Worm (Caenorhabditis elegans) whole organism, young adult: Measurements from ENCODE around the gene miz-1.

Source experiments
- B0261.1 ChIP-seq: sonication (generic microtip); optimal IDR thresholded peaks from 2 replicates; lab custom pipeline; 2016; ENCODE audit warnings: mild to moderate bottlenecking, missing genetic modification characterization, moderate library complexity, missing compliant biosample characterization
- B0336.3 ChIP-seq: fragments of 200-800 bp; sonication (Bioruptor generic); IDR thresholded peaks from 2 replicates; pipeline ENCODE4 v1.3.6; 2022; ENCODE audit warnings: missing genetic modification characterization, missing compliant biosample characterization
- C17E4.6 ChIP-seq: fragments of 200-800 bp; sonication (Bioruptor generic); IDR thresholded peaks from 2 replicates; pipeline ENCODE4 v1.3.6; 2022; ENCODE audit warnings: missing genetic modification reagents, missing genetic modification characterization, missing compliant biosample characterization
- F23B12.7 ChIP-seq: sonication (generic microtip); optimal IDR thresholded peaks from 2 replicates; lab custom pipeline; 2017; ENCODE audit warnings: missing genetic modification characterization, mild to moderate bottlenecking, missing compliant biosample characterization, antibody characterized with exemption, moderate library complexity; ENCODE audit not compliant: insufficient read depth
- F52B5.7 ChIP-seq: sonication (generic microtip); optimal IDR thresholded peaks from 2 replicates; lab custom pipeline; 2016; ENCODE audit warnings: mild to moderate bottlenecking, missing genetic modification characterization, missing compliant biosample characterization
- F55B11.4 ChIP-seq: sonication (generic microtip); optimal IDR thresholded peaks from 2 replicates; lab custom pipeline; 2016; ENCODE audit warnings: missing compliant biosample characterization, missing genetic modification characterization, borderline replicate concordance; ENCODE audit not compliant: insufficient read depth
- F57C9.4 ChIP-seq: sonication (generic microtip); optimal IDR thresholded peaks from 2 replicates; lab custom pipeline; 2017; ENCODE audit warnings: mild to moderate bottlenecking, missing genetic modification characterization, missing compliant biosample characterization
- K12H6.12 ChIP-seq: fragments of 200-800 bp; sonication (Bioruptor generic); optimal IDR thresholded peaks from 2 replicates; lab custom pipeline; 2018; ENCODE audit warnings: mild to moderate bottlenecking, missing genetic modification characterization, missing compliant biosample characterization
- Y53F4B.3 ChIP-seq: fragments of 200-800 bp; sonication (Bioruptor generic); IDR thresholded peaks from 2 replicates; pipeline ENCODE4 v1.3.6; 2022; ENCODE audit warnings: missing genetic modification reagents, missing genetic modification characterization, missing compliant biosample characterization
- Y53G8AR.9 ChIP-seq: fragments of 200-800 bp; sonication (Bioruptor generic); conservative IDR thresholded peaks from 2 replicates; pipeline ENCODE4 v1.3.6; 2022; ENCODE audit warnings: missing genetic modification reagents, missing genetic modification characterization, missing compliant biosample characterization
- Y67H2A.10 ChIP-seq: fragments of 200-800 bp; sonication (Bioruptor generic); conservative IDR thresholded peaks from 2 replicates; pipeline ENCODE4 v1.3.6; 2022; ENCODE audit warnings: missing genetic modification reagents, missing genetic modification characterization, missing compliant biosample characterization
- Y95B8A.8 ChIP-seq: fragments of 200-800 bp; sonication (Bioruptor generic); IDR thresholded peaks from 2 replicates; pipeline ENCODE4 v1.3.6; 2022; ENCODE audit warnings: missing genetic modification reagents, missing genetic modification characterization, missing compliant biosample characterization
- akir-1 ChIP-seq: fragments of 200-800 bp; sonication (Bioruptor generic); optimal IDR thresholded peaks from 2 replicates; lab custom pipeline; 2018; ENCODE audit warnings: mild to moderate bottlenecking, missing genetic modification characterization, moderate library complexity, missing compliant biosample characterization
- aptf-2 ChIP-seq: fragments of 200-800 bp; sonication (Bioruptor generic); conservative IDR thresholded peaks from 2 replicates; pipeline ENCODE4 v1.3.6; 2022; ENCODE audit warnings: missing genetic modification reagents, missing genetic modification characterization, missing compliant biosample characterization
- atf-7 ChIP-seq: sonication (generic microtip); optimal IDR thresholded peaks from 2 replicates; lab custom pipeline; 2017; ENCODE audit warnings: mild to moderate bottlenecking, missing genetic modification characterization, missing compliant biosample characterization
- attf-5 ChIP-seq: fragments of 200-800 bp; sonication (Bioruptor generic); optimal IDR thresholded peaks from 2 replicates; lab custom pipeline; 2018; ENCODE audit warnings: mild to moderate bottlenecking, missing genetic modification characterization, missing compliant biosample characterization
- bed-1 ChIP-seq: fragments of 200-800 bp; sonication (Bioruptor generic); IDR thresholded peaks from 2 replicates; pipeline ENCODE4 v1.3.6; 2022; ENCODE audit warnings: missing genetic modification reagents, missing genetic modification characterization, missing compliant biosample characterization
- bed-2 ChIP-seq: fragments of 200-800 bp; sonication (Bioruptor generic); IDR thresholded peaks from 2 replicates; pipeline ENCODE4 v1.3.6; 2022; ENCODE audit warnings: missing genetic modification reagents, missing genetic modification characterization, missing compliant biosample characterization
- dox-1 ChIP-seq: fragments of 200-800 bp; sonication (Bioruptor generic); IDR thresholded peaks from 2 replicates; pipeline ENCODE4 v1.3.6; 2022; ENCODE audit warnings: missing genetic modification reagents, missing genetic modification characterization, missing compliant biosample characterization
- dpl-1 ChIP-seq: fragments of 150-350 bp; optimal IDR thresholded peaks from 2 replicates; lab custom pipeline; 2014; ENCODE audit warnings: missing biosample characterization, missing genetic modification reagents, missing genetic modification characterization
- ekl-4 ChIP-seq: fragments of 200-800 bp; sonication (Bioruptor generic); IDR thresholded peaks from 2 replicates; pipeline ENCODE4 v1.3.6; 2022; ENCODE audit warnings: missing genetic modification reagents, missing genetic modification characterization, missing compliant biosample characterization
- fkh-3 ChIP-seq: sonication (generic microtip); optimal IDR thresholded peaks from 2 replicates; lab custom pipeline; 2016; ENCODE audit warnings: mild to moderate bottlenecking, missing genetic modification characterization, missing compliant biosample characterization
- hlh-26 ChIP-seq: fragments of 200-800 bp; sonication (Bioruptor generic); conservative IDR thresholded peaks from 2 replicates; pipeline ENCODE4 v1.3.6; 2022; ENCODE audit warnings: missing genetic modification reagents, missing genetic modification characterization, missing compliant biosample characterization
- hmg-1.2 ChIP-seq: fragments of 200-800 bp; sonication (Bioruptor generic); IDR thresholded peaks from 2 replicates; pipeline ENCODE4 v1.3.6; 2022; ENCODE audit warnings: missing genetic modification reagents, missing genetic modification characterization, missing compliant biosample characterization
- lag-1 ChIP-seq: fragments of 200-800 bp; sonication (Bioruptor generic); IDR thresholded peaks from 2 replicates; pipeline ENCODE4 v1.3.6; 2022; ENCODE audit warnings: missing genetic modification reagents, missing genetic modification characterization, missing compliant biosample characterization
- lsl-1 ChIP-seq: fragments of 200-800 bp; sonication (Bioruptor generic); optimal IDR thresholded peaks from 2 replicates; lab custom pipeline; 2018; ENCODE audit warnings: mild to moderate bottlenecking, missing genetic modification characterization, moderate library complexity, missing compliant biosample characterization
- mel-28 ChIP-seq: sonication (generic microtip); optimal IDR thresholded peaks from 2 replicates; lab custom pipeline; 2016; ENCODE audit warnings: borderline replicate concordance, mild to moderate bottlenecking, missing genetic modification characterization, missing compliant biosample characterization
- mes-4 ChIP-seq: sonication (generic microtip); optimal IDR thresholded peaks from 2 replicates; lab custom pipeline; 2016; ENCODE audit warnings: missing genotype, missing genetic modification characterization, missing compliant biosample characterization
- mxl-1 ChIP-seq: sonication (generic microtip); optimal IDR thresholded peaks from 2 replicates; lab custom pipeline; 2016; ENCODE audit warnings: missing genetic modification characterization, missing compliant biosample characterization
- nfya-1 ChIP-seq: sonication (generic microtip); optimal IDR thresholded peaks from 2 replicates; lab custom pipeline; 2017; ENCODE audit warnings: antibody characterized with exemption, missing compliant biosample characterization, missing genetic modification characterization, borderline replicate concordance; ENCODE audit not compliant: insufficient read depth
- nhr-27 ChIP-seq: fragments of 200-800 bp; sonication (Bioruptor generic); optimal IDR thresholded peaks from 2 replicates; lab custom pipeline; 2018; ENCODE audit warnings: mild to moderate bottlenecking, missing genetic modification characterization, moderate library complexity, missing compliant biosample characterization
- pbrm-1 ChIP-seq: fragments of 200-800 bp; sonication (Bioruptor generic); IDR thresholded peaks from 2 replicates; pipeline ENCODE4 v1.3.6; 2022; ENCODE audit warnings: missing genetic modification reagents, missing genetic modification characterization, missing compliant biosample characterization
- pha-4 ChIP-seq: fragments of 150-350 bp; sonication (generic microtip); optimal IDR thresholded peaks from 2 replicates; lab custom pipeline; 2014; ENCODE audit warnings: missing biosample characterization, missing genetic modification reagents, missing genetic modification characterization
- rpc-1 ChIP-seq, 2 experiments: fragments of 150-350 bp in 1 of 2; sonication (generic microtip) in 1 of 2; optimal IDR thresholded peaks; 2 replicates each; lab custom pipeline; 2014 to 2018; ENCODE audit warnings: missing biosample characterization in 1 of 2, missing genetic modification characterization in 1 of 2, missing genetic modification reagents in 1 of 2, missing genotype in 1 of 2
- sdz-38 ChIP-seq: sonication (generic microtip); optimal IDR thresholded peaks from 2 replicates; lab custom pipeline; 2016; ENCODE audit warnings: missing genotype, missing genetic modification characterization, missing compliant biosample characterization
- snpc-1.1 ChIP-seq: sonication (generic microtip); optimal IDR thresholded peaks from 2 replicates; lab custom pipeline; 2017; ENCODE audit warnings: missing genetic modification characterization, mild to moderate bottlenecking, missing compliant biosample characterization, antibody characterized with exemption, moderate library complexity, missing genotype, missing genetic modification reagents; ENCODE audit not compliant: insufficient read depth
- snpc-3.4 ChIP-seq: sonication (generic microtip); optimal IDR thresholded peaks from 2 replicates; lab custom pipeline; 2017; ENCODE audit warnings: missing genetic modification characterization, mild to moderate bottlenecking, missing compliant biosample characterization, antibody characterized with exemption, moderate library complexity, missing genotype, missing genetic modification reagents
- snpc-4 ChIP-seq, 5 experiments: fragments of 150-350 bp in 1 of 5; sonication (generic microtip) in 4 of 5; optimal IDR thresholded peaks; 2 replicates each; lab custom pipeline; 2014 to 2018; ENCODE audit warnings: missing genetic modification characterization in 5 of 5, missing biosample characterization in 3 of 5, antibody characterized with exemption in 2 of 5, mild to moderate bottlenecking in 2 of 5, missing compliant biosample characterization in 2 of 5, missing genotype in 2 of 5, moderate library complexity in 2 of 5, missing genetic modification reagents in 1 of 5
- tbx-9 ChIP-seq: sonication (generic microtip); optimal IDR thresholded peaks from 2 replicates; lab custom pipeline; 2016; ENCODE audit warnings: borderline replicate concordance, missing genetic modification characterization, inconsistent platforms, missing compliant biosample characterization
- zfh-2 ChIP-seq: fragments of 200-800 bp; sonication (Bioruptor generic); conservative IDR thresholded peaks from 2 replicates; pipeline ENCODE4 v1.3.6; 2022; ENCODE audit warnings: missing genetic modification reagents, missing genetic modification characterization, missing compliant biosample characterization
- zim-3 ChIP-seq: sonication (generic microtip); optimal IDR thresholded peaks from 2 replicates; lab custom pipeline; 2017; ENCODE audit warnings: mild to moderate bottlenecking, missing genetic modification characterization, moderate library complexity, missing compliant biosample characterization
- ztf-18 ChIP-seq: sonication (generic microtip); optimal IDR thresholded peaks from 2 replicates; lab custom pipeline; 2016; ENCODE audit warnings: missing genotype, mild to moderate bottlenecking, missing genetic modification characterization, missing compliant biosample characterization
- ztf-25 ChIP-seq: fragments of 200-800 bp; sonication (Bioruptor generic); IDR thresholded peaks from 2 replicates; pipeline ENCODE4 v1.3.6; 2022; ENCODE audit warnings: missing genetic modification reagents, missing genetic modification characterization, missing compliant biosample characterization
- ztf-26 ChIP-seq: sonication (generic microtip); optimal IDR thresholded peaks from 2 replicates; lab custom pipeline; 2017; ENCODE audit warnings: missing genetic modification characterization, missing compliant biosample characterization
- ztf-28 ChIP-seq: fragments of 200-800 bp; sonication (Bioruptor generic); IDR thresholded peaks from 2 replicates; pipeline ENCODE4 v1.3.6; 2022; ENCODE audit warnings: missing genetic modification reagents, missing genetic modification characterization, missing compliant biosample characterization
- ztf-6 ChIP-seq: fragments of 200-800 bp; sonication (Bioruptor generic); IDR thresholded peaks from 2 replicates; pipeline ENCODE4 v1.3.6; 2022; ENCODE audit warnings: missing genetic modification reagents, missing genetic modification characterization, missing compliant biosample characterization

Gene miz-1

DNA sequence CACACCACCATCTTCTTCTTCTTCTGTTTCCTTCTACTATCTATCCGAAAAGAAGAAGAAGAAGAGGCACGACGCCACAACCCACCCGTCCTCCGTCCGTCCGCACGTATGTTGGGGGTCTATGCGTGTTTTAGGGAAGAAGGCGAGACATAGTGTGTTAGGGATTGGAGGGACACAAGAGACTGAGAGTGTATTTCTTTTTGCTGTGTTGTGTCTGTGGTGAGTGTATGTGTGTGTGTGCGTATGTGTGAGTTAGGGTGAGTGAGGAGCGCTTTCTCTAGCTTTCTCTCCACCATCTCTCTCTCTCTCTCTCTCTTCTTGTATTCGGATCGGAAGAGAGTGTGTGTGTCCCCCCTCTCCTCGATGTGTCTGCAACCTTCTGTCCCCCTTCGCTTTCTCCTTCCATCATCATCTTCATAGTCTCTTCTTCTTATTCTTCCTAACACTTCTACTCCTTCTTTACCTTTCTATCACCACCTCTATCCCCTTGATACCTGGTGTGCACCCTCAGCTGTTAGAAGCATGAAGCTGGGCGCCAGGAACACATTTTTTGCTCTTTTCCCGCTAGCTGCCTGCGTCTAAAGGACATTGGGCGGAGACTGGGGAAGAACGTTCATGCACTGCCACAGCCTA is 9.6 kb downstream of the miz-1 start (continued):
- TF ChIP-seq zim-3 (tag; lab: Kevin White, UChicago) (no peak), ztf-26 (tag; lab: Kevin White, UChicago) (peak; percentile 12), F52B5.7 (tag; lab: Kevin White, UChicago) (peak; percentile 8), akir-1 (GFP tag; lab: Kevin White, UChicago) (no peak), B0336.3 (peak; percentile 82), attf-5 (GFP tag; lab: Kevin White, UChicago) (peak; percentile 78), nfya-1 (tag; lab: Kevin White, UChicago) (no peak), dpl-1 (no peak), F23B12.7 (peak; percentile 28), mel-28 (tag; lab: Kevin White, UChicago) (no peak), pha-4 (tag; lab: Kevin White, UChicago) (no peak), Y67H2A.10 (GFP tag; lab: Robert Waterston, UW) (no peak), ztf-18 (tag; lab: Kevin White, UChicago) (peak; percentile 47), lsl-1 (no peak), rpc-1 (optimal IDR thresholded peaks at IDR 0.05; lab: Kevin White, UChicago) (no peak), rpc-1 (tag; optimal IDR thresholded peaks at IDR 0.05; lab: Kevin White, UChicago) (no peak), ekl-4 (GFP tag; lab: Robert Waterston, UW) (no peak), F57C9.4 (tag; lab: Kevin White, UChicago) (no peak), aptf-2 (0 out of 2 replicates have a peak, but pooled peaks have one; percentile 10), snpc-4 (GFP tag; optimal IDR thresholded peaks at IDR 0.05; lab: Kevin White, UChicago) (peak; percentile 19), snpc-4 (tag; optimal IDR thresholded peaks at IDR 0.05; lab: Kevin White, UChicago) (peak in 3 of 4 experiments; percentile 38 to 47 (median 42)), tbx-9 (no peak), zfh-2 (GFP tag; lab: Robert Waterston, UW) (peak; percentile 93), K12H6.12 (peak; percentile 85), mxl-1 (tag; lab: Kevin White, UChicago) (no peak), hmg-1.2 (GFP tag; lab: Robert Waterston, UW) (peak; percentile 72), snpc-3.4 (tag; lab: Kevin White, UChicago) (no peak), snpc-1.1 (tag; lab: Kevin White, UChicago) (no peak), bed-1 (GFP tag; lab: Robert Waterston, UW) (no peak), ztf-6 (GFP tag; lab: Robert Waterston, UW) (no peak), Y53F4B.3 (no peak), atf-7 (tag; lab: Kevin White, UChicago) (no peak), Y95B8A.8 (GFP tag; lab: Robert Waterston, UW) (no peak), B0261.1 (tag; lab: Kevin White, UChicago) (no peak), lag-1 (no peak), pbrm-1 (GFP tag; lab: Robert Waterston, UW) (peak; percentile 56), dox-1 (GFP tag; lab: Robert Waterston, UW) (peak; percentile 69), C17E4.6 (GFP tag; lab: Robert Waterston, UW) (no peak), hlh-26 (GFP tag; lab: Robert Waterston, UW) (no peak), mes-4 (no peak), sdz-38 (tag; lab: Kevin White, UChicago) (no peak), F55B11.4 (tag; lab: Kevin White, UChicago) (no peak), Y53G8AR.9 (GFP tag; lab: Robert Waterston, UW) (0 out of 2 replicates have a peak, but pooled peaks have one; percentile 27), ztf-28 (GFP tag; lab: Robert Waterston, UW) (no peak), fkh-3 (tag; lab: Kevin White, UChicago) (no peak), bed-2 (GFP tag; lab: Robert Waterston, UW) (no peak), ztf-25 (no peak), nhr-27 (tag; lab: Kevin White, UChicago) (no peak)
